Worm (Caenorhabditis elegans) whole organism, mixed stage, embryonic: ENCODE data around the gene F20D6.11.

ENCODE experiments used
- blmp-1 ChIP-seq: fragments of 150-350 bp; optimal IDR thresholded peaks from 2 replicates; lab custom pipeline; 2014; ENCODE audit warnings: missing biosample characterization, missing genetic modification characterization
- elt-1 ChIP-seq: sonication (generic microtip); optimal IDR thresholded peaks from 2 replicates; lab custom pipeline; 2017; ENCODE audit warnings: missing genetic modification characterization, mild to moderate bottlenecking, missing compliant biosample characterization, antibody characterized with exemption, moderate library complexity, borderline replicate concordance; ENCODE audit not compliant: insufficient read depth
- pha-4 ChIP-seq: fragments of 150-350 bp; optimal IDR thresholded peaks from 2 replicates; lab custom pipeline; 2018; ENCODE audit warnings: missing biosample characterization, missing genetic modification reagents, missing genetic modification characterization
- snpc-4 ChIP-seq: fragments of 150-350 bp; optimal IDR thresholded peaks from 2 replicates; lab custom pipeline; 2014; ENCODE audit warnings: missing biosample characterization, missing genetic modification characterization
- unc-62 ChIP-seq: fragments of 150-350 bp; optimal IDR thresholded peaks from 2 replicates; lab custom pipeline; 2014; ENCODE audit warnings: missing biosample characterization, missing genetic modification reagents, missing genetic modification characterization
- zip-8 ChIP-seq: fragments of 150-350 bp; optimal IDR thresholded peaks from 2 replicates; lab custom pipeline; 2014; ENCODE audit warnings: missing biosample characterization, missing genetic modification characterization
- ztf-11 ChIP-seq: fragments of 150-350 bp; optimal IDR thresholded peaks from 2 replicates; lab custom pipeline; 2014; ENCODE audit warnings: missing biosample characterization, missing genetic modification characterization

DNA sequence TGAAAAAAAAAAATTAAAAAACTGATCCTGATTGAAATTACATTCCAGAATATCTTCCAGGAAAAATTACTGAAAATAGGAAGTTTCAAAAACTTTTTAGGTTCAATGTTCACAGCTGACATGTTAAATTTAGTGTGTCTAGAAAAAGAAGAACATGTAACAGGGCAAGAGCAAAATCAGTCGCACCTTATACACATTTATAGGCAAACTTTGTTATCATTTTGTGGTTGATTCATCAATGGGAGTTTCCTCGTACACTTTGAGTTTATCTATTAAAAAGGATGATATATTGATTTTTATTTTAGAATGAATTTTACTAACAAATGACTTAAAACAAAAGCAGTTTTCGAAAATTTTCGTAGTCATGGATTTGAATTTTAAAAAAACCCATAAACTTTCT is 44.3 kb upstream of the F20D6.11 start:
- TF ChIP-seq ztf-11 (tag; lab: Kevin White, UChicago): no peak
- TF ChIP-seq unc-62 (GFP tag; lab: Kevin White, UChicago): no peak
- TF ChIP-seq pha-4 (tag; lab: Kevin White, UChicago): no peak
- TF ChIP-seq zip-8 (tag; lab: Kevin White, UChicago): no peak
- TF ChIP-seq elt-1 (tag; lab: Kevin White, UChicago): no peak
- TF ChIP-seq snpc-4 (tag; lab: Kevin White, UChicago): no peak
- no peak for TF ChIP-seq blmp-1 (tag; lab: Kevin White, UChicago)
